Worm (Caenorhabditis elegans): ENCODE data around the gene F40F11.3.

ce11 chrIV:11623759-11624287 lies 30.0 kb upstream of the F40F11.3 start:
- TF ChIP-seq dao-5 (tag; optimal IDR thresholded peaks at IDR 0.05): no peak
- no peak for TF ChIP-seq W03F9.2 (tag; optimal IDR thresholded peaks at IDR 0.05)

All from whole organism, L4/young adult.